Worm (Caenorhabditis elegans): ENCODE results near the gene cpg-20.

cpg-20 gene

DNA sequence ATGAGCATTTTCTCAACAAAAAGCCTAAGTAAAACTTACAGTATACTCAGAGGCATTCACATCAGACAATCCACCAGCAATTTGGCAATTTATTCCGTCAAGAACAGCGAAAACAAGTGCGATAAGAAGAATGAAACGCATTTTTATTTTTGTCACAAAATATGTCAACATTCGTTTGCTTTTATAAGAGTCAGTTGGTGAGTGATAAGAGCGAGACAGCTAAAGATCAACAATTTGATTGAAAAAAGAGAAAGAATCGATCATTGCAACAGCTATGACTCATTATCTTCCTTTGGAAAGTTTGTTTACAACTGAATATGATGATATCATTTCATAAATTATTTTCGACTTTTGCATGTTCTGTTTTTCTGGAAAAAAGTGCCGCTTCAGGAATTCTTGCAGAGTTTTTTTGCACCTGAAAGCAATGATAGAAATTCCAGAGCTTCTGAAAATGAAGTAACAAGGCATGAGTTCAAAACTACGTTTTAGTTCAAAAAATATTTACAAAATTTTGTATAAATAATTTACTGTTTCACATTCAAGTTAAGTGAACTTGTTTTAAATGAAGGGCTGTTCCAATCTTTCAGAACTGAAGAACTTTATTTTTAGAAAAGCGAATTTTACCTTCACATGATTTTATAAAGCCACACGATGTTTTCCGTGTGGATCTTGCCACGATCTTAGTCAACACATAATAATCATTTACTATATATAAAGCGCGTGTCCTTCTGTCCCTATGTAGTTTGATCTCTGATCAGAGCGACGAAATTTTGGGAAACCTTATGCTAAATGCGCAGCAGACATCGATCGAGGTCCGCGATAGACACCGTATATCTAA lies 17.7 kb upstream of the cpg-20 start, which contains the start of gene cpi-1:
cpi-1 (minus strand) TSS at position 204 of the 838 bp plus-strand sequence.
- no peak for TF ChIP-seq ama-1 (optimal IDR thresholded peaks at IDR 0.05)
- no peak for TF ChIP-seq nhr-71 (tag; optimal IDR thresholded peaks at IDR 0.05)
- peak in 2 of 6 experiments; percentile 19 to 70 for TF ChIP-seq elt-3 (tag; optimal IDR thresholded peaks at IDR 0.05)
- no peak for TF ChIP-seq ets-5 (GFP tag; IDR thresholded peaks at IDR 0.05)
- TF ChIP-seq lsy-2 (tag; optimal IDR thresholded peaks at IDR 0.05), result no peak
- TF ChIP-seq sptf-1 (tag; optimal IDR thresholded peaks at IDR 0.05), result no peak
- TF ChIP-seq mep-1 (tag; optimal IDR thresholded peaks at IDR 0.05), result no peak
- TF ChIP-seq blmp-1 (tag; optimal IDR thresholded peaks at IDR 0.05), result peak; percentile 21
- peak; percentile 43 for TF ChIP-seq lin-14 (GFP tag; optimal IDR thresholded peaks at IDR 0.05)
- TF ChIP-seq nhr-12 (tag; optimal IDR thresholded peaks at IDR 0.05), result no peak
- peak; percentile 3 for TF ChIP-seq elt-2 (tag; optimal IDR thresholded peaks at IDR 0.05)
- TF ChIP-seq fkh-8 (tag; optimal IDR thresholded peaks at IDR 0.05), result no peak
- TF ChIP-seq grh-1 (GFP tag; IDR thresholded peaks at IDR 0.05), result no peak
- peak; percentile 17 for TF ChIP-seq nhr-85 (tag)

DNA sequence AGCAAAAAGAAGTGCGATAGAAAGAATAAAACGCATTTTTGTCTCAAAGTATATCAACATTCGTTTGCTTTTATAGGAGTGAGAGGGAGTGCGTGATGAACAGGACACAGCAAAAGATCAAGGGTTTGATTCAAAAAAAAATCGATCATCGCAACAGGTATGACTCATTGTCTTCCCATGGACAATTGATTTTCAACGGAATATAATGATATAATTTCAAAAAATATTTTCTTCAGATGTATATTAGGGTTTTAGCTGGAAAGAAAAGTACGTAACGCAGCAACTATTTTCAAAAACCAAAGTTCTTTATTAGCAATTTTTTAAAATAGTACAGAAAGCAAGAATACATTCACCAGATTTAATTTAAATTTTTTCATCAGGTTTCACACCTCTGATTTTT lies 16.3 kb upstream of the cpg-20 start, which contains the start of gene K08B4.7:
K08B4.7 (minus strand) TSS at position 101 of the 400 bp plus-strand sequence.
- TF ChIP-seq mab-9 (GFP tag; IDR thresholded peaks at IDR 0.05) (no peak), nhr-84 (tag; optimal IDR thresholded peaks at IDR 0.05) (no peak), sox-4 (tag; optimal IDR thresholded peaks at IDR 0.05) (no peak), ceh-88 (GFP tag; IDR thresholded peaks at IDR 0.05) (no peak), aly-2 (tag; optimal IDR thresholded peaks at IDR 0.05) (no peak), tbx-2 (tag; optimal IDR thresholded peaks at IDR 0.05) (no peak), nhr-85 (tag) (peak; percentile 73), hlh-17 (GFP tag; optimal IDR thresholded peaks at IDR 0.05; ENCODE audit: borderline replicate concordance) (no peak), blmp-1 (tag; optimal IDR thresholded peaks at IDR 0.05) (peak; percentile 24), lin-35 (GFP tag; optimal IDR thresholded peaks at IDR 0.05) (no peak), ceh-90 (tag; optimal IDR thresholded peaks at IDR 0.05) (no peak), ama-1 (optimal IDR thresholded peaks at IDR 0.05) (no peak), swsn-7 (tag; optimal IDR thresholded peaks at IDR 0.05) (no peak), mef-2 (tag; optimal IDR thresholded peaks at IDR 0.05) (no peak), egl-13 (tag; optimal IDR thresholded peaks at IDR 0.05) (no peak), efl-1 (optimal IDR thresholded peaks at IDR 0.05) (no peak), efl-1 (GFP tag; optimal IDR thresholded peaks at IDR 0.05 in 1 of 2) (no peak)

DNA sequence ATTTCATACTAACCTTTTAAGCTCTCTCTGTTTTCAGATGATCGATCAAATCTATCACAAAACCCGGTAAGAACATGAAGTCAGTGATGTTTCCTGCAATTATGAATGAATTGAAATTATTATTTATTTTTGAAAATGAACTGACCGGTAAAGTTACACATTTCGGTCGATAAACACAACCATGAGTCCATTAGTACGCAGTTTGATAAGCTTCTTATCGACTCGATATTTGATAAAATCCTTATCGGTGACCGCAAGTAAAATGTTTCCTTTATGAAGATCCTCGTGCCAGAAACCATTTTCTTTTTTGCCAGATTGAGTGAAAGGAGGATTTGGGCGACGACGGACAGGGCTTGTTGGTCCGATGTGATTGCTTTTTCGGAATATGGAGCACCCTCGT lies 10.5 kb upstream of the cpg-20 start:
- TF ChIP-seq egl-27 (tag; optimal IDR thresholded peaks at IDR 0.05) (no peak), elt-2 (tag; optimal IDR thresholded peaks at IDR 0.05) (peak; percentile 76)

- TF ChIP-seq alr-1 (tag; optimal IDR thresholded peaks at IDR 0.05; ENCODE audit: borderline replicate concordance), result no peak
- no peak for TF ChIP-seq xbp-1 (tag; optimal IDR thresholded peaks at IDR 0.05)
- TF ChIP-seq hlh-17 (GFP tag; optimal IDR thresholded peaks at IDR 0.05; ENCODE audit: borderline replicate concordance), result no peak
- no peak for TF ChIP-seq nhr-84 (tag; optimal IDR thresholded peaks at IDR 0.05)
- no peak for TF ChIP-seq mef-2 (tag; optimal IDR thresholded peaks at IDR 0.05)
- peak; percentile 42 for TF ChIP-seq skn-1 (tag; optimal IDR thresholded peaks at IDR 0.05)
- peak; percentile 72 for TF ChIP-seq nhr-71 (tag; optimal IDR thresholded peaks at IDR 0.05)
- TF ChIP-seq nhr-20 (tag; optimal IDR thresholded peaks at IDR 0.05), result peak; percentile 95
- no peak for TF ChIP-seq F16B12.6 (tag; optimal IDR thresholded peaks at IDR 0.05)
- TF ChIP-seq dsc-1 (tag; optimal IDR thresholded peaks at IDR 0.05), result no peak
- TF ChIP-seq efl-1 (optimal IDR thresholded peaks at IDR 0.05), result peak; percentile 8 to 24
- peak in 1 of 2 experiments; percentile 94 for TF ChIP-seq efl-1 (GFP tag; optimal IDR thresholded peaks at IDR 0.05 in 1 of 2)
- TF ChIP-seq nhr-12 (tag; optimal IDR thresholded peaks at IDR 0.05), result no peak
- TF ChIP-seq zip-4 (GFP tag; optimal IDR thresholded peaks at IDR 0.05), result no peak
- no peak for TF ChIP-seq ceh-90 (tag; optimal IDR thresholded peaks at IDR 0.05)
- TF ChIP-seq C04F5.9 (tag; optimal IDR thresholded peaks at IDR 0.05), result no peak
- TF ChIP-seq lin-14 (GFP tag; optimal IDR thresholded peaks at IDR 0.05), result peak; percentile 76
- no peak for TF ChIP-seq irx-1 (tag; optimal IDR thresholded peaks at IDR 0.05)
- peak; percentile 57 for TF ChIP-seq tbx-2 (tag; optimal IDR thresholded peaks at IDR 0.05)
- no peak for TF ChIP-seq grh-1 (GFP tag; IDR thresholded peaks at IDR 0.05)
- TF ChIP-seq Y116A8C.19 (tag; optimal IDR thresholded peaks at IDR 0.05; ENCODE audit: borderline replicate concordance), result no peak
- TF ChIP-seq lin-13 (GFP tag; optimal IDR thresholded peaks at IDR 0.05), result no peak
- peak; percentile 12 for TF ChIP-seq jun-1 (tag; optimal IDR thresholded peaks at IDR 0.05)
- TF ChIP-seq elt-2 (tag; optimal IDR thresholded peaks at IDR 0.05), result peak; percentile 87
- peak; percentile 85 for TF ChIP-seq nhr-85 (tag)
- TF ChIP-seq ceh-82 (tag; optimal IDR thresholded peaks at IDR 0.05), result no peak
- no peak for TF ChIP-seq mab-9 (GFP tag; IDR thresholded peaks at IDR 0.05)
- TF ChIP-seq nhr-11 (tag; optimal IDR thresholded peaks at IDR 0.05), result no peak
- no peak for TF ChIP-seq unc-30 (tag; optimal IDR thresholded peaks at IDR 0.05)
- TF ChIP-seq egl-27 (tag; optimal IDR thresholded peaks at IDR 0.05), result no peak
Measured at ce11 chrIV:6083550-6084041, 7.6 kb upstream of the cpg-20 start, which contains the start of gene ugt-20. ugt-20 (minus strand) TSS chrIV:6083600.
